Worm (Caenorhabditis elegans): ENCODE measurements around the gene msp-79.

- no peak for TF ChIP-seq sox-4 (tag; optimal IDR thresholded peaks at IDR 0.05)
- no peak for TF ChIP-seq dmd-4 (tag; optimal IDR thresholded peaks at IDR 0.05; ENCODE audit: borderline replicate concordance)
Measured at ce11 chrIV:9734861-9735260, 32.1 kb downstream of the msp-79 start.
